Worm (Caenorhabditis elegans): ENCODE data around the gene math-44.

- TF ChIP-seq tbx-37 (GFP tag; conservative IDR thresholded peaks at IDR 0.05) (no peak), pes-1 (GFP tag; IDR thresholded peaks at IDR 0.05) (no peak), ama-1 (optimal IDR thresholded peaks at IDR 0.05) (no peak), hnd-1 (tag; optimal IDR thresholded peaks at IDR 0.05) (no peak), aly-1 (tag; optimal IDR thresholded peaks at IDR 0.05) (no peak), ceh-13 (GFP tag; optimal IDR thresholded peaks at IDR 0.05) (no peak), hmg-4 (GFP tag; optimal IDR thresholded peaks at IDR 0.05) (no peak), flt-1 (GFP tag; IDR thresholded peaks at IDR 0.05) (no peak), ets-7 (tag; optimal IDR thresholded peaks at IDR 0.05) (no peak), hmbx-1 (tag; optimal IDR thresholded peaks at IDR 0.05) (no peak), tbx-11 (GFP tag; IDR thresholded peaks at IDR 0.05) (no peak), scrt-1 (GFP tag; IDR thresholded peaks at IDR 0.05) (no peak), ceh-36 (tag; optimal IDR thresholded peaks at IDR 0.05) (no peak), F13C5.2 (tag; optimal IDR thresholded peaks at IDR 0.05) (no peak)
These were observed 37.4 kb downstream of the math-44 start, which contains the start of gene bath-21 for ce11 chrII:2026525-2026924.
